Fruit fly (Drosophila melanogaster): ENCODE measurements around the gene Mkp.

Gene Mkp

dm6 chr3L:224004-224951 is 39.9 kb upstream of the Mkp start (continued):
- peak; percentile 10 for TF ChIP-seq CG17359 (tag; optimal IDR thresholded peaks at IDR 0.05)
- TF ChIP-seq sr (GFP tag; IDR thresholded peaks at IDR 0.05) = 0 out of 3 replicates have a peak, but pooled peaks have one; percentile 21
- peak; percentile 48 for TF ChIP-seq ato (GFP tag; IDR thresholded peaks at IDR 0.05; ENCODE audit: partially characterized antibody)
- peak; percentile 17 for TF ChIP-seq ac (GFP tag; optimal IDR thresholded peaks at IDR 0.05)
- TF ChIP-seq Hmr (GFP tag; optimal IDR thresholded peaks at IDR 0.05) = peak; percentile 49
- no peak for TF ChIP-seq Fer2 (tag; optimal IDR thresholded peaks at IDR 0.05)
- no peak for TF ChIP-seq Sry-β (GFP tag; optimal IDR thresholded peaks at IDR 0.05)
- no peak for TF ChIP-seq CG12391 (tag; optimal IDR thresholded peaks at IDR 0.05)
- peak; percentile 82 for TF ChIP-seq Tbp (GFP tag; optimal IDR thresholded peaks at IDR 0.05)
- TF ChIP-seq CG11695 (GFP tag; IDR thresholded peaks at IDR 0.05) = peak; percentile 6; the same call in 1 of the 3 replicates
- TF ChIP-seq Hsf (GFP tag; optimal IDR thresholded peaks at IDR 0.05) = no peak
- no peak for TF ChIP-seq lmd (GFP tag; IDR thresholded peaks at IDR 0.05)
- TF ChIP-seq gro (GFP tag; optimal IDR thresholded peaks at IDR 0.05) = peak; percentile 47
- peak; percentile 36 for TF ChIP-seq pros (GFP tag; optimal IDR thresholded peaks at IDR 0.05)
- TF ChIP-seq Drgx (GFP tag; IDR thresholded peaks at IDR 0.05) = peak; percentile 37; the same call in 1 of the 2 replicates
- peak; percentile 25 for TF ChIP-seq Dbx (GFP tag; IDR thresholded peaks at IDR 0.05)
- no peak for TF ChIP-seq org-1 (GFP tag; optimal IDR thresholded peaks at IDR 0.05)
- peak; percentile 34 for TF ChIP-seq pho (GFP tag; optimal IDR thresholded peaks at IDR 0.05)
- TF ChIP-seq Nf-YC (tag; optimal IDR thresholded peaks at IDR 0.05) = peak; percentile 24
- TF ChIP-seq BtbVII (GFP tag; optimal IDR thresholded peaks at IDR 0.05) = peak; percentile 6
- no peak for TF ChIP-seq CG13123 (GFP tag; optimal IDR thresholded peaks at IDR 0.05)
- TF ChIP-seq ap (GFP tag; IDR thresholded peaks at IDR 0.05) = peak; percentile 15; the same call in 1 of the 2 replicates
- no peak for TF ChIP-seq CG7271 (tag; optimal IDR thresholded peaks at IDR 0.05)
- TF ChIP-seq CG1792 (GFP tag; optimal IDR thresholded peaks at IDR 0.05) = no peak
- TF ChIP-seq maf-S (GFP tag; optimal IDR thresholded peaks at IDR 0.05) = no peak
- no peak for TF ChIP-seq Dek (tag; optimal IDR thresholded peaks at IDR 0.05)
- no peak for TF ChIP-seq ro (GFP tag; IDR thresholded peaks at IDR 0.05)
- peak; percentile 38 for TF ChIP-seq CG6854 (GFP tag; optimal IDR thresholded peaks at IDR 0.05)
- TF ChIP-seq CrebB (tag; optimal IDR thresholded peaks at IDR 0.05) = peak; percentile 1
- TF ChIP-seq vnd (GFP tag; IDR thresholded peaks at IDR 0.05; ENCODE audit: partially characterized antibody) = 0 out of 3 replicates have a peak, but pooled peaks have one; percentile 9
- TF ChIP-seq CG4328 (GFP tag; optimal IDR thresholded peaks at IDR 0.05) = peak; percentile 17
- TF ChIP-seq caup (GFP tag; optimal IDR thresholded peaks at IDR 0.05; ENCODE audit: severe bottlenecking) = peak; percentile 10
- TF ChIP-seq CG6689 (GFP tag; IDR thresholded peaks at IDR 0.05) = no peak
- peak; percentile 95 for TF ChIP-seq D (optimal IDR thresholded peaks at IDR 0.05)
- peak; percentile 55 for TF ChIP-seq D (GFP tag; optimal IDR thresholded peaks at IDR 0.05)
- TF ChIP-seq lola (GFP tag; optimal IDR thresholded peaks at IDR 0.05) = no peak
- TF ChIP-seq CG33213 (GFP tag; optimal IDR thresholded peaks at IDR 0.05) = peak; percentile 2
- peak; percentile 17; the same call in 1 of the 3 replicates for TF ChIP-seq so (GFP tag; IDR thresholded peaks at IDR 0.05)
- no peak for TF ChIP-seq CG7839 (tag; optimal IDR thresholded peaks at IDR 0.05)
- peak; percentile 57 for TF ChIP-seq MTF-1 (GFP tag; optimal IDR thresholded peaks at IDR 0.05; ENCODE audit: borderline replicate concordance)
- peak; percentile 38 for TF ChIP-seq Antp (GFP tag; optimal IDR thresholded peaks at IDR 0.05)
- no peak for TF ChIP-seq CG10209 (GFP tag; optimal IDR thresholded peaks at IDR 0.05)
- TF ChIP-seq Camta (GFP tag; optimal IDR thresholded peaks at IDR 0.05) = no peak
- peak; percentile 18 for TF ChIP-seq Xrp1 (GFP tag; IDR thresholded peaks at IDR 0.05)
- TF ChIP-seq Aef1 (GFP tag; IDR thresholded peaks at IDR 0.05) = peak; percentile 64; the same call in 2 of the 3 replicates
- TF ChIP-seq cad (GFP tag; optimal IDR thresholded peaks at IDR 0.05) = no peak
- no peak for TF ChIP-seq CG10267 (tag; optimal IDR thresholded peaks at IDR 0.05)
- TF ChIP-seq tup (GFP tag; optimal IDR thresholded peaks at IDR 0.05) = peak; percentile 14

Data from whole organism, embryonic.